Worm (Caenorhabditis elegans) whole organism, L3 larva: ENCODE data around the gene cnc-10.
A peak's percentile ranks its signal among the peaks of the same experiment; 100 is the strongest.

Source experiments
- R02D3.7 ChIP-seq: fragments of 150-350 bp; optimal IDR thresholded peaks from 2 replicates; lab custom pipeline; 2014; ENCODE audit warnings: missing biosample characterization, missing genetic modification characterization
- ZK546.5 ChIP-seq: sonication (generic microtip); optimal IDR thresholded peaks from 2 replicates; lab custom pipeline; 2017; ENCODE audit warnings: missing biosample characterization, missing genetic modification characterization
- aly-2 ChIP-seq: fragments of 150-350 bp; optimal IDR thresholded peaks from 2 replicates; lab custom pipeline; 2014; ENCODE audit warnings: missing biosample characterization, missing genetic modification characterization
- ama-1 ChIP-seq: fragments of 150-350 bp; optimal IDR thresholded peaks from 2 replicates; lab custom pipeline; 2018
- ceh-28 ChIP-seq: fragments of 150-350 bp; optimal IDR thresholded peaks from 2 replicates; lab custom pipeline; 2014; ENCODE audit warnings: missing biosample characterization, missing genetic modification reagents, missing genetic modification characterization
- ceh-82 ChIP-seq: fragments of 150-350 bp; optimal IDR thresholded peaks from 2 replicates; lab custom pipeline; 2014; ENCODE audit warnings: missing biosample characterization, missing genetic modification characterization
- ceh-9 ChIP-seq: sonication (generic microtip); optimal IDR thresholded peaks from 2 replicates; lab custom pipeline; 2018; ENCODE audit warnings: missing biosample characterization, missing genetic modification characterization
- daf-12 ChIP-seq: fragments of 150-350 bp; optimal IDR thresholded peaks from 2 replicates; lab custom pipeline; 2014; ENCODE audit warnings: missing biosample characterization, missing genetic modification reagents, missing genetic modification characterization
- egl-27 ChIP-seq: sonication (generic microtip); optimal IDR thresholded peaks from 4 replicates; lab custom pipeline; 2017; ENCODE audit warnings: missing biosample characterization, missing genetic modification reagents, missing genetic modification characterization
- egl-5 ChIP-seq: fragments of 150-350 bp; optimal IDR thresholded peaks from 2 replicates; lab custom pipeline; 2017; ENCODE audit warnings: missing biosample characterization, missing genetic modification reagents, missing genetic modification characterization, inconsistent platforms
- elt-1 ChIP-seq: fragments of 150-350 bp; optimal IDR thresholded peaks from 2 replicates; lab custom pipeline; 2014; ENCODE audit warnings: missing biosample characterization, missing genetic modification characterization
- elt-3 ChIP-seq, 3 experiments: fragments of 150-350 bp in 1 of 3; sonication (generic microtip) in 2 of 3; optimal IDR thresholded peaks; 2 replicates in 2 of 3; 4 replicates in 1 of 3; lab custom pipeline; 2014 to 2017; ENCODE audit warnings: missing biosample characterization in 3 of 3, missing genetic modification characterization in 3 of 3
- eor-1 ChIP-seq, 2 experiments: fragments of 150-350 bp; optimal IDR thresholded peaks; 2 replicates each; lab custom pipeline; 2014 to 2018; ENCODE audit warnings: missing biosample characterization in 2 of 2, missing genetic modification characterization in 2 of 2
- fkh-10 ChIP-seq: sonication (generic microtip); optimal IDR thresholded peaks from 2 replicates; lab custom pipeline; 2017; ENCODE audit warnings: missing biosample characterization, missing genetic modification reagents, missing genetic modification characterization
- hmg-11 ChIP-seq: sonication (generic microtip); optimal IDR thresholded peaks from 2 replicates; lab custom pipeline; 2016; ENCODE audit warnings: missing genetic modification characterization, missing compliant biosample characterization
- jun-1 ChIP-seq: fragments of 150-350 bp; optimal IDR thresholded peaks from 2 replicates; lab custom pipeline; 2014; ENCODE audit warnings: missing biosample characterization, missing genetic modification reagents, missing genetic modification characterization
- lin-15B ChIP-seq: fragments of 150-350 bp; optimal IDR thresholded peaks from 2 replicates; lab custom pipeline; 2014; ENCODE audit warnings: missing biosample characterization, missing genetic modification characterization
- lin-39 ChIP-seq: fragments of 150-350 bp; optimal IDR thresholded peaks from 2 replicates; lab custom pipeline; 2018; ENCODE audit warnings: missing biosample characterization, missing genetic modification reagents, missing genetic modification characterization
- mdl-1 ChIP-seq: fragments of 150-350 bp; optimal IDR thresholded peaks from 2 replicates; lab custom pipeline; 2014; ENCODE audit warnings: missing biosample characterization, missing genetic modification characterization
- mml-1 ChIP-seq: fragments of 150-350 bp; sonication (generic microtip); optimal IDR thresholded peaks from 3 replicates; lab custom pipeline; 2014; ENCODE audit warnings: missing biosample characterization, missing genetic modification characterization
- nhr-11 ChIP-seq: fragments of 150-350 bp; optimal IDR thresholded peaks from 2 replicates; lab custom pipeline; 2014; ENCODE audit warnings: missing biosample characterization, missing genetic modification characterization
- nhr-12 ChIP-seq: fragments of 150-350 bp; optimal IDR thresholded peaks from 2 replicates; lab custom pipeline; 2014; ENCODE audit warnings: missing biosample characterization, missing genetic modification characterization
- nhr-23 ChIP-seq: fragments of 150-350 bp; optimal IDR thresholded peaks from 2 replicates; lab custom pipeline; 2014; ENCODE audit warnings: missing biosample characterization, missing genetic modification reagents, missing genetic modification characterization
- nhr-237 ChIP-seq: fragments of 150-350 bp; optimal IDR thresholded peaks from 2 replicates; lab custom pipeline; 2014; ENCODE audit warnings: missing biosample characterization, missing genetic modification characterization
- nhr-25 ChIP-seq: sonication (generic microtip); optimal IDR thresholded peaks from 2 replicates; lab custom pipeline; 2017; ENCODE audit warnings: missing biosample characterization, missing genetic modification characterization
- nhr-28 ChIP-seq: fragments of 150-350 bp; optimal IDR thresholded peaks from 2 replicates; lab custom pipeline; 2014; ENCODE audit warnings: missing biosample characterization, missing genetic modification characterization
- nhr-43 ChIP-seq: sonication (generic microtip); optimal IDR thresholded peaks from 2 replicates; lab custom pipeline; 2016; ENCODE audit warnings: mild to moderate bottlenecking, missing genetic modification characterization, missing compliant biosample characterization; ENCODE audit not compliant: poor library complexity, severe bottlenecking
- nhr-76 ChIP-seq: fragments of 150-350 bp; sonication (generic microtip); optimal IDR thresholded peaks from 5 replicates; lab custom pipeline; 2014; ENCODE audit warnings: missing biosample characterization, missing genetic modification characterization
- nhr-77 ChIP-seq: fragments of 150-350 bp; optimal IDR thresholded peaks from 2 replicates; lab custom pipeline; 2014; ENCODE audit warnings: missing biosample characterization, missing genetic modification characterization
- pha-4 ChIP-seq: fragments of 150-350 bp; optimal IDR thresholded peaks from 2 replicates; lab custom pipeline; 2014; ENCODE audit warnings: missing biosample characterization, missing genetic modification reagents, missing genetic modification characterization
- sea-2 ChIP-seq: fragments of 150-350 bp; sonication (generic microtip); optimal IDR thresholded peaks from 4 replicates; lab custom pipeline; 2014; ENCODE audit warnings: missing biosample characterization, missing genetic modification reagents, missing genetic modification characterization
- snpc-4 ChIP-seq: fragments of 150-350 bp; optimal IDR thresholded peaks from 2 replicates; lab custom pipeline; 2014; ENCODE audit warnings: missing biosample characterization, missing genetic modification characterization
- tbx-2 ChIP-seq: sonication (generic microtip); optimal IDR thresholded peaks from 2 replicates; lab custom pipeline; 2016; ENCODE audit warnings: mild to moderate bottlenecking, missing genetic modification characterization, missing compliant biosample characterization
- unc-62 ChIP-seq: fragments of 150-350 bp; sonication (generic microtip); optimal IDR thresholded peaks from 4 replicates; lab custom pipeline; 2014; ENCODE audit warnings: missing biosample characterization, missing genetic modification reagents, missing genetic modification characterization
- ztf-4 ChIP-seq: fragments of 150-350 bp; optimal IDR thresholded peaks from 2 replicates; lab custom pipeline; 2014; ENCODE audit warnings: missing biosample characterization, missing genetic modification characterization

Gene cnc-10

DNA sequence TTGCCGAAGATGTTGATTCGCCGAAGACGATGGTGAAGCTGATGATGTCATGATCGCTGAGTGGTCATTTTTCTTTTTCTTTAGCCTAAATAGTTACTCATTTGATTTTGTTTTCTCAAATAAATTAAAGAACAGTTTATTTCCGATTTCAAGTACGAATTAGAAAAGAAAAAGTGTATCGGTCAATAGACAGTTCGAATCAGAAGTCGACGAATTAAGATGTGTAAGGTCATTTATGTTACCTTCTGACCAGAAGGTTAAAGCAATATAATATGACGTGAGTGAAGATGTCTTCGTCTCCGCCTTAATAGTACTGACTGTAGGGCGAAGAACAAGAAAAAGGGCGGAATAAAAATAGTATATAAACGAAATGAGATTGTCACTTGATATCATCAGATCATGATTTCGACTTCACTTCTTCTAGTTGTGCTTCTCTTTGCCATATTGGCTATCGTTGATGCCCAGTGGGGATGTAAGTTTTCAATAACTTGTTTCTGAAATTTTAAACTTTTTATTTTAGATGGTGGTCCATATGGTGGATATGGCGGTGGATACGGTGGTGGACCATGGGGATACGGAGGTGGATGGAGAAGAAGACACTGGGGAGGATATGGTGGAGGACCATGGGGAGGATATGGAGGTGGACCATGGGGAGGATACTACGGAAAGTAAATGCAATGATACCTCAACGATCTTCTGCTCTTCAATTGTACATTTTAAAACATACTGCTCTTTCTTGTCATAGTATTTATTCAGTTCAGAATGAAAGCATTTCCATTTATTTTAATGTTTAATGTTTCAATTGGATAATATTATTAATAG, 35.9 kb upstream of the cnc-10 start, which contains the start of the genes T19C4.24 and nlp-33 (continued):
- TF ChIP-seq mdl-1 (tag; lab: Kevin White, UChicago), result no peak

DNA sequence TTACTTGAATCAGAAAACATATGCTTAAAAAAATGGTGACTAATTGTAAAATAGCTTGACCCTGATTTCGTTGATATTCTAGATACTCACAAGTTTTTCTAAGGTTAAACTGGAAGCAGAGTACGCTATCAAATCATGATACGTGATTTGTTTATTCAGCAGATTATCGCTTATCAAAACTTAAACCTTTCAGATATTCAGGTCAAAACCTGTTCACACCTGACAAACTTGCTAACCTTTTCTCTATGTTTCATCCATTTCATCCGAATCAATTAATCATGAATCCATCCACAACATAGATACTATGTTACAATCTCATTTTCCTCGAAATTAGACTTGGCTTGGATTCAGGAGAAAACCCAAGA, 35.3 kb upstream of the cnc-10 start:
- TF ChIP-seq elt-3 (tag; optimal IDR thresholded peaks at IDR 0.05; lab: Kevin White, UChicago) (peak in 1 of 3 experiments; percentile 6), sea-2 (no peak), nhr-23 (tag; lab: Kevin White, UChicago) (peak; percentile 35), ztf-4 (peak; percentile 55), ama-1 (peak; percentile 84), tbx-2 (tag; lab: Kevin White, UChicago) (peak; percentile 41), nhr-43 (tag; lab: Kevin White, UChicago) (peak; percentile 76), egl-5 (no peak), eor-1 (tag; optimal IDR thresholded peaks at IDR 0.05; lab: Kevin White, UChicago) (no peak), snpc-4 (no peak), nhr-25 (tag; lab: Kevin White, UChicago) (peak; percentile 57), daf-12 (tag; lab: Kevin White, UChicago) (peak; percentile 1), aly-2 (tag; lab: Kevin White, UChicago) (no peak), elt-1 (tag; lab: Kevin White, UChicago) (no peak)

DNA sequence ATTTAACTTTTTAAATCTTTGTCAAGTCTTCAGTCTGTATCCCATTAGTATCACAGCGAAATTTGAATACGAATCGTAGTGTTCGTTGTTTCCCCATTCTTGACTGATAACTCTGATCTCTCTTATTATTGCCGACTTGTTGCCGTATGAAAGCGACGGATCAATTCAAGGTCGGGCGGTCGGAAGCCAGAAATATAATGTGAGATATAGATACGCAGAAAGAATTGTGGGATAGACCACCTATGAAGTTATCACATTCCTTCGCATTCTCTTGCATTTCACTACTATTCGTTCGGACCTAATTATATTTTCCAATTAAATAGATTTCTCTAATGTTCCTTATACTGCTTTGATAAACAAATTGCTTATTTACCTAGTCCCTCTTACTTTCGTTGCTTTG, 34.1 kb upstream of the cnc-10 start:
- no peak for TF ChIP-seq daf-12 (tag; lab: Kevin White, UChicago)
- no peak for TF ChIP-seq nhr-23 (tag; lab: Kevin White, UChicago)
- TF ChIP-seq nhr-237, result no peak
- TF ChIP-seq elt-3 (tag; optimal IDR thresholded peaks at IDR 0.05; lab: Kevin White, UChicago), result peak in 1 of 3 experiments; percentile 36
- TF ChIP-seq nhr-43 (tag; lab: Kevin White, UChicago), result no peak
- no peak for TF ChIP-seq lin-15B (tag; lab: Kevin White, UChicago)
- TF ChIP-seq lin-39 (tag; lab: Kevin White, UChicago), result no peak
- TF ChIP-seq eor-1 (tag; optimal IDR thresholded peaks at IDR 0.05; lab: Kevin White, UChicago), result no peak
- TF ChIP-seq ZK546.5 (tag; lab: Kevin White, UChicago), result no peak
- TF ChIP-seq nhr-25 (tag; lab: Kevin White, UChicago), result peak; percentile 36
- no peak for TF ChIP-seq R02D3.7 (tag; lab: Kevin White, UChicago)
- no peak for TF ChIP-seq ceh-9 (tag; lab: Kevin White, UChicago)

DNA sequence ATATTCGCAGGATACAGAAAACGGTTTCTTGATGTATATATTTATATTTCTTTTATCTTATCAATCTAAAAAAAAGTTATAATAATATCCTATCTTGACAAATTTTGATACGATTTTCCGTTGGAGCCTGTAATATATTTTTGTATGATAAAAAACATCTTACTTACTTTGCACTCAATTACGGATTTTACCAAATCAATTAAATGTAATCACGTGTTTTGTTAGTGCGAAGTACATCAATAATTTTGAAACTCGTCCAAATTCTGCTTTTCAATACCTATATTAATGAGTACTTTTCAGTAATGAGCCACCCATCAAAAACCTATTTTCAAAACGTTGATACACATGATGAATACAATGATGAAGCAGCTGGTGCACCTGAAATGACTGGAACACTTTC, 33.6 kb upstream of the cnc-10 start, which contains the start of gene T19C4.1:
T19C4.1 (plus strand) TSS at position 301 of the 400 bp plus-strand sequence.
- TF ChIP-seq ceh-28, result no peak
- TF ChIP-seq pha-4 (tag; lab: Kevin White, UChicago), result no peak
- TF ChIP-seq jun-1, result no peak
- TF ChIP-seq nhr-11, result no peak
- TF ChIP-seq hmg-11 (tag; lab: Kevin White, UChicago), result no peak
- TF ChIP-seq elt-1 (tag; lab: Kevin White, UChicago), result no peak
- no peak for TF ChIP-seq ceh-9 (tag; lab: Kevin White, UChicago)
- no peak for TF ChIP-seq ztf-4
- TF ChIP-seq ceh-82, result no peak
- no peak for TF ChIP-seq nhr-237
- TF ChIP-seq ama-1, result no peak
- TF ChIP-seq nhr-76, result no peak
- no peak for TF ChIP-seq lin-15B (tag; lab: Kevin White, UChicago)
- no peak for TF ChIP-seq unc-62 (GFP tag; lab: Kevin White, UChicago)
- TF ChIP-seq eor-1 (tag; optimal IDR thresholded peaks at IDR 0.05; lab: Kevin White, UChicago), result no peak

DNA sequence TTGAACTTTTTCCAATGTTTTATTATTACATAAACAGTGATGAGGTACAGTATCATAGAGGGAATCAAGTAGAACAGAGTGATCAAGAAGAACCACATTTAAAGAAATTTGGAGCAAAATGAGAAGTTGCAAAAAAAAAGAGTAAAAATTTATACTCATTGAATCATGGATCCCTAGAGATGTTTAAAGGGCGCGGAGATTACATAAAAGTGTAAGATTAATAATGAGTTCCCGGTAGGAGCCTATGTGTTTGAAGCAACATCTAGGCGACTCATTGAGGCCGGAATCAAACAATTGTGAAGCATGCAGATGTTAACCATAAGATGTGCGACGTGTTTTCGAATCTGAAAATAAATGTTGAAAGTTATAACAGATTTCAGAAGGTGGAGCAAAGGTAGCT, 30.7 kb upstream of the cnc-10 start, which contains the start of gene srg-39:
srg-39 (minus strand) TSS at position 101 of the 400 bp plus-strand sequence.
- TF ChIP-seq nhr-77, result no peak
- TF ChIP-seq fkh-10 (GFP tag; lab: Kevin White, UChicago), result no peak
- TF ChIP-seq ceh-9 (tag; lab: Kevin White, UChicago), result no peak
- TF ChIP-seq R02D3.7 (tag; lab: Kevin White, UChicago), result no peak
- TF ChIP-seq egl-27, result no peak
- no peak for TF ChIP-seq tbx-2 (tag; lab: Kevin White, UChicago)
- TF ChIP-seq nhr-12 (tag; lab: Kevin White, UChicago), result no peak
- TF ChIP-seq mml-1, result no peak
- no peak for TF ChIP-seq nhr-43 (tag; lab: Kevin White, UChicago)
- TF ChIP-seq snpc-4, result no peak
- no peak for TF ChIP-seq nhr-28 (tag; lab: Kevin White, UChicago)
- TF ChIP-seq pha-4 (tag; lab: Kevin White, UChicago), result no peak
- no peak for TF ChIP-seq lin-15B (tag; lab: Kevin White, UChicago)
- TF ChIP-seq nhr-23 (tag; lab: Kevin White, UChicago), result no peak
- no peak for TF ChIP-seq ceh-28
- TF ChIP-seq ZK546.5 (tag; lab: Kevin White, UChicago), result no peak
- TF ChIP-seq, all 47 proteins: peak for 0
